Fruit fly (Drosophila melanogaster): ENCODE results near the gene CG14451.

CG14451 gene

DNA sequence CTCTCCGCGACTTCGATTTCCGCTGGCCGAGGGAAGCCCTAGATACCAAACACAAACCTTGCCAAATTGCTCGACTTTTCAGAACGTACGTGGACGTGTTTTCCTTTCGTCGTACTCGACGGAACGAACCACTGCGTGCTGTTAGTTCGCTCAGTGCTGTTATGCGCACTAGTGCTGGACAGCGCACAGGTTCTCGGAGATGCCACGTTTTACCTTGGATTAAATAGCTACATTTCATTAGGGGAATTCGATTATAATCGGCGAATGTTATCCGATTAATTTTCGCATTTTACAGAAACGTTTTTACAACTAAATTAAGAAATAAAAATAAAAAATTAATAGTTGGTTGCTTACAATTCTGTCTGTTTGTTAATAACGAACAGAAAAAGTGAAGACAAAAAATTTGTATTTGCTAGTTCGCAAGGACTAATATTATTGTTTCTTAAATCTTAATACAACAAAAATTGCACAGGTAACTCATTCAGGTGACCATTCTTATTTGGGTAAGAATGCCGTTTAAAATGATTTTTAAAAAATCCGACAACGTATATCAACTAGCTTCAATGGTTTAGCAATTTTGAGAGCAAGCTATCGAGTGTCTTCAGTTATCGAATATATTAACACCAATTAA lies 4.6 kb downstream of the CG14451 start, which contains the start of the genes ArfGAP3 and CG32452 (continued):
- peak; percentile 34 to 59 for TF ChIP-seq chif (GFP tag; optimal IDR thresholded peaks at IDR 0.05)
- TF ChIP-seq CG4820 (GFP tag; optimal IDR thresholded peaks at IDR 0.05) = peak; percentile 67
- peak; percentile 91 for TF ChIP-seq row (GFP tag; IDR thresholded peaks at IDR 0.05)
- TF ChIP-seq scrt (GFP tag; optimal IDR thresholded peaks at IDR 0.05) = no peak
- TF ChIP-seq NFAT (GFP tag; IDR thresholded peaks at IDR 0.05) = peak; percentile 72
- TF ChIP-seq Asciz (GFP tag; optimal IDR thresholded peaks at IDR 0.05) = peak; percentile 25
- TF ChIP-seq grn (GFP tag; optimal IDR thresholded peaks at IDR 0.05) = no peak
- TF ChIP-seq CG12659 (GFP tag; optimal IDR thresholded peaks at IDR 0.05) = peak; percentile 81
- peak; percentile 51 for TF ChIP-seq stwl (tag; optimal IDR thresholded peaks at IDR 0.05)
- no peak for TF ChIP-seq Lpt (GFP tag; optimal IDR thresholded peaks at IDR 0.05)
- TF ChIP-seq vfl (GFP tag; optimal IDR thresholded peaks at IDR 0.05) = peak; percentile 37
- peak; percentile 53 for TF ChIP-seq CG13123 (GFP tag; optimal IDR thresholded peaks at IDR 0.05)
- peak; percentile 77 for TF ChIP-seq Ada2b (GFP tag; IDR thresholded peaks at IDR 0.05)
- TF ChIP-seq CG15479 (GFP tag; optimal IDR thresholded peaks at IDR 0.05) = no peak
- TF ChIP-seq CG14050 (GFP tag; IDR thresholded peaks at IDR 0.05) = peak; percentile 61
- TF ChIP-seq peb (GFP tag; IDR thresholded peaks at IDR 0.05) = no peak
- peak; percentile 47 for TF ChIP-seq inv (GFP tag; IDR thresholded peaks at IDR 0.05; ENCODE audit: partially characterized antibody)
- TF ChIP-seq sisA (GFP tag; IDR thresholded peaks at IDR 0.05) = peak; percentile 64
- TF ChIP-seq CG13775 (GFP tag; optimal IDR thresholded peaks at IDR 0.05) = peak; percentile 82
- peak; percentile 98 for TF ChIP-seq MESR4 (GFP tag; optimal IDR thresholded peaks at IDR 0.05)
- no peak for TF ChIP-seq CG6765 (GFP tag; optimal IDR thresholded peaks at IDR 0.05)
- no peak for TF ChIP-seq schlank (tag; optimal IDR thresholded peaks at IDR 0.05)
- peak; percentile 61 for TF ChIP-seq BtbVII (GFP tag; optimal IDR thresholded peaks at IDR 0.05)
- 0 out of 3 replicates have a peak, but pooled peaks have one; percentile 37 for TF ChIP-seq CG2889 (GFP tag; IDR thresholded peaks at IDR 0.05)
- TF ChIP-seq wek (GFP tag; optimal IDR thresholded peaks at IDR 0.05) = peak; percentile 96
- peak; percentile 96 for TF ChIP-seq Ets65A (GFP tag)
- peak; percentile 51 for TF ChIP-seq HLH4C (GFP tag; IDR thresholded peaks at IDR 0.05; ENCODE audit: partially characterized antibody)
- peak; percentile 44 for TF ChIP-seq CG1792 (GFP tag; optimal IDR thresholded peaks at IDR 0.05)
- no peak; the same call in 1 of the 2 replicates for TF ChIP-seq Awh (GFP tag; IDR thresholded peaks at IDR 0.05)
- TF ChIP-seq sob (GFP tag; IDR thresholded peaks at IDR 0.05) = peak; percentile 73
- peak; percentile 47; the same call in 2 of the 3 replicates for TF ChIP-seq CG34422 (GFP tag; IDR thresholded peaks at IDR 0.05)
- no peak for TF ChIP-seq disco-r (GFP tag; optimal IDR thresholded peaks at IDR 0.05)
- TF ChIP-seq CG3281 (GFP tag; optimal IDR thresholded peaks at IDR 0.05) = peak; percentile 50
- no peak for TF ChIP-seq CG8478 (optimal IDR thresholded peaks at IDR 0.05)
- peak; percentile 68 for TF ChIP-seq gsb-n (tag; optimal IDR thresholded peaks at IDR 0.05)
- TF ChIP-seq CG31388 (GFP tag; optimal IDR thresholded peaks at IDR 0.05) = peak; percentile 37
- peak; percentile 63 for TF ChIP-seq shn (GFP tag; optimal IDR thresholded peaks at IDR 0.05)
- peak; percentile 51 for TF ChIP-seq CG16815 (GFP tag; optimal IDR thresholded peaks at IDR 0.05)
- TF ChIP-seq YL-1 (GFP tag; optimal IDR thresholded peaks at IDR 0.05) = peak; percentile 62
- TF ChIP-seq CG30403 (GFP tag; optimal IDR thresholded peaks at IDR 0.05) = peak; percentile 86
- TF ChIP-seq CG16813 (GFP tag; IDR thresholded peaks at IDR 0.05; ENCODE audit: partially characterized antibody) = peak; percentile 64
- peak; percentile 8 for TF ChIP-seq run (tag; optimal IDR thresholded peaks at IDR 0.05)
- peak; percentile 77 for TF ChIP-seq ci (GFP tag; IDR thresholded peaks at IDR 0.05)
- TF ChIP-seq kay (GFP tag; optimal IDR thresholded peaks at IDR 0.05) = peak; percentile 42
- peak; percentile 61 for TF ChIP-seq CG33557 (GFP tag; optimal IDR thresholded peaks at IDR 0.05)
- peak; percentile 7 for TF ChIP-seq CG9876 (GFP tag; optimal IDR thresholded peaks at IDR 0.05)
- no peak for TF ChIP-seq jing (GFP tag; optimal IDR thresholded peaks at IDR 0.05)
- TF ChIP-seq CG7987 (GFP tag; optimal IDR thresholded peaks at IDR 0.05) = no peak
- TF ChIP-seq CG10979 (tag; optimal IDR thresholded peaks at IDR 0.05) = peak; percentile 62
- peak; percentile 50 for TF ChIP-seq MTF-1 (GFP tag; optimal IDR thresholded peaks at IDR 0.05; ENCODE audit: borderline replicate concordance)
